Worm (Caenorhabditis elegans): ENCODE data around the gene htrl-1.
A peak's percentile ranks its signal among the peaks of the same experiment; 100 is the strongest.

Gene htrl-1

ce11 chrV:11472209-11472608, 24.0 kb downstream of the htrl-1 start, which contains the start of the genes nas-20 and nas-21:
TSS of gene nas-20 (minus strand) at chrV:11472309.
TSS of gene nas-21 (plus strand) at chrV:11472564.
- TF ChIP-seq lin-14 (GFP tag; optimal IDR thresholded peaks at IDR 0.05) = no peak
- no peak for TF ChIP-seq ceh-82 (tag; optimal IDR thresholded peaks at IDR 0.05)
- no peak for TF ChIP-seq aha-1 (tag; optimal IDR thresholded peaks at IDR 0.05)
- no peak for TF ChIP-seq elt-3 (tag; optimal IDR thresholded peaks at IDR 0.05)
- no peak for TF ChIP-seq fkh-8 (tag; optimal IDR thresholded peaks at IDR 0.05)
- TF ChIP-seq tlp-1 (tag; optimal IDR thresholded peaks at IDR 0.05) = no peak
- no peak for TF ChIP-seq blmp-1 (tag; optimal IDR thresholded peaks at IDR 0.05)
- no peak for TF ChIP-seq rnt-1 (tag; optimal IDR thresholded peaks at IDR 0.05)
- no peak for TF ChIP-seq sox-4 (tag; optimal IDR thresholded peaks at IDR 0.05)
- TF ChIP-seq hlh-4 (tag; optimal IDR thresholded peaks at IDR 0.05) = no peak
- TF ChIP-seq unc-130 (tag; optimal IDR thresholded peaks at IDR 0.05) = no peak
- TF ChIP-seq nhr-90 (tag; optimal IDR thresholded peaks at IDR 0.05; ENCODE audit: poor library complexity) = no peak
- no peak for TF ChIP-seq lin-15B (tag; optimal IDR thresholded peaks at IDR 0.05)
- TF ChIP-seq zag-1 (tag; optimal IDR thresholded peaks at IDR 0.05) = no peak
- TF ChIP-seq jun-1 (tag; optimal IDR thresholded peaks at IDR 0.05) = no peak
- no peak for TF ChIP-seq ztf-11 (tag; optimal IDR thresholded peaks at IDR 0.05)
- TF ChIP-seq xbp-1 (tag; optimal IDR thresholded peaks at IDR 0.05) = no peak
- no peak for TF ChIP-seq alr-1 (tag; optimal IDR thresholded peaks at IDR 0.05; ENCODE audit: borderline replicate concordance)
- TF ChIP-seq nhr-20 (tag; optimal IDR thresholded peaks at IDR 0.05) = no peak

DNA sequence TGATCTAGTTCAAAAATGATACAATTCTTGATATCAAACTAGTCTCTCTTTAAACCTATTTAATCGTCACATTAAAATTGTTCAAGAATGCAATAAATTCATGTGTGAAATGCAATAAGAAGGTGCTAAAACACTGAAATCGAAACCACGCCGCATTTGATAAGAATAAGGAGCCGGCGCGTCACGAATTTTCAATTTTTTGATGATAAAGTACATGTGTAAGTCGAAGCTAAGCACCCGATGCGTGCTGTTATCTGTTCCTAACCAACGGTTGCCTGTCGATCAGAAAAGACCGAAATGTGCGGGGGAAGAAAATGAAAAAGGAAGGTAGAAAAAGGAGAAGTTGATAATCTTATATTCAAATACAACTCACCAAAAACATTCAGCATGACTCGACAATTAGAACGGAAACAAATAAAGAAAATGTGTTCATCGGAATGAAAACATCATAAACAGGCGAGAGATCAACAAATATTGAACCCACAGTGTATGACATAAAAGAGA, 25.9 kb downstream of the htrl-1 start, which contains the start of gene aat-6:
TSS of gene aat-6 (minus strand) at position 454 of the 504 bp plus-strand sequence.
- TF ChIP-seq nhr-237 (tag; optimal IDR thresholded peaks at IDR 0.05) (no peak), C34B4.2 (tag; optimal IDR thresholded peaks at IDR 0.05) (no peak), elt-3 (tag; optimal IDR thresholded peaks at IDR 0.05) (no peak), lin-35 (GFP tag; optimal IDR thresholded peaks at IDR 0.05) (peak in 1 of 2 experiments; percentile 24), nhr-71 (tag; optimal IDR thresholded peaks at IDR 0.05) (no peak), elt-2 (tag; optimal IDR thresholded peaks at IDR 0.05) (peak; percentile 93), pqm-1 (tag; optimal IDR thresholded peaks at IDR 0.05) (peak; percentile 10), nhr-90 (tag; optimal IDR thresholded peaks at IDR 0.05; ENCODE audit: poor library complexity) (peak; percentile 2), efl-1 (optimal IDR thresholded peaks at IDR 0.05) (no peak), efl-1 (GFP tag; optimal IDR thresholded peaks at IDR 0.05 in 1 of 2) (peak in 1 of 2 experiments; percentile 78), zag-1 (tag; optimal IDR thresholded peaks at IDR 0.05) (no peak), nhr-20 (tag; optimal IDR thresholded peaks at IDR 0.05) (peak; percentile 38)

- TF ChIP-seq aly-2 (tag; optimal IDR thresholded peaks at IDR 0.05) = no peak
- no peak for TF ChIP-seq nhr-47 (tag; optimal IDR thresholded peaks at IDR 0.05)
- no peak for TF ChIP-seq mdl-1 (tag; optimal IDR thresholded peaks at IDR 0.05)
- no peak for TF ChIP-seq jun-1 (tag; optimal IDR thresholded peaks at IDR 0.05)
- TF ChIP-seq unc-62 (GFP tag; optimal IDR thresholded peaks at IDR 0.05) = no peak
- peak; percentile 19 for TF ChIP-seq lin-14 (GFP tag; optimal IDR thresholded peaks at IDR 0.05)
- no peak for TF ChIP-seq nhr-20 (tag; optimal IDR thresholded peaks at IDR 0.05)
- TF ChIP-seq nhr-85 (tag) = peak; percentile 60
- TF ChIP-seq nhr-237 (tag; optimal IDR thresholded peaks at IDR 0.05) = no peak
- TF ChIP-seq blmp-1 (tag; optimal IDR thresholded peaks at IDR 0.05) = peak; percentile 12
These were observed 33.2 kb downstream of the htrl-1 start, which contains the start of gene zipt-16 for ce11 chrV:11462963-11463453. TSS of gene zipt-16 (plus strand) at chrV:11463013.

DNA sequence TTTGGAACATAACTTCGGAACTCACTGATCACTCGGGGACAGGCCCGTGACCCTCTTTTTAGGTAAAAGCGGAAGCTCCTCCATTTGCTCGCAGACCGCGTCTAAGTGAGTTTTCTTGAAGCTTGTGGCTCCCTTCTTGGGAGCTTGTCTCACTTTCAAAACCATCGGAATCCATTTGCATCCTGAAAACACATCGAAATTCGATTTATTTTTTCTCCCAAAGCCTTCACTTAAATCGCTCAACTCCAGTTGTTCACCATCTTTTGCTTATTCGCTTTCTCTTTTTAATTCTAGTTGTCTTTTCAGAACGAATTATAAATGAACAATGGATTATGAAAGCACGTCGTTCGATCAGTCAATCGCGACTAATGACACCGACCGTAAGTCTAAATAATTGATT, 36.9 kb downstream of the htrl-1 start, which contains the start of gene T11F9.1:
TSS of gene T11F9.1 (plus strand) at position 301 of the 400 bp plus-strand sequence.
- TF ChIP-seq hpl-2 (GFP tag; optimal IDR thresholded peaks at IDR 0.05) (no peak), lin-14 (GFP tag; optimal IDR thresholded peaks at IDR 0.05) (peak; percentile 51)

DNA sequence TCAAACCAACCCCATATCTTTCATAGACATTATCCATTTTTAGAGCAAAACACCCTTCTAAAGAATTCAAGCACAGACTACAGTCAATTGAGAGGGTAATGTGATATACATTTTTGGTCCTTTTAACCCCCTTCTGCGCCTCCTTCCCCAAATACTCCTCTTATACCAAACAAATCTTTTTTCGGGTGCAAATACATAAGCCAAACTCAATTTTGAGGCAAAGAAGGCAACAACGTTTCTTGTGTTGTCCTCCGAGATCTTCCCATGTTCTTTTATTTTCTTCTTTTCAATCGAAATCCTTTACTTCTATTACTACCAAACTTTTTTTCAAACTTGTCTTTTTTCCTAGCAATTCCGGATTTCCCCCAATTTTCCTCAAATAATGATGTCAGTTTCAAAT, 41.3 kb downstream of the htrl-1 start:
- TF ChIP-seq dpl-1 (GFP tag; optimal IDR thresholded peaks at IDR 0.05) (no peak), nhr-76 (tag; optimal IDR thresholded peaks at IDR 0.05) (no peak), vab-15 (tag; optimal IDR thresholded peaks at IDR 0.05) (no peak), dsc-1 (tag; optimal IDR thresholded peaks at IDR 0.05) (no peak), irx-1 (tag; optimal IDR thresholded peaks at IDR 0.05) (no peak), mab-9 (GFP tag; IDR thresholded peaks at IDR 0.05) (no peak), lin-14 (GFP tag; optimal IDR thresholded peaks at IDR 0.05) (peak; percentile 44)

Measured in whole organism, L1 larva.